Fruit fly (Drosophila melanogaster) whole organism, embryonic: Measurements from ENCODE around the gene CG3032.
A peak's percentile ranks its signal among the peaks of the same experiment; 100 is the strongest.

Source experiments
- Asciz ChIP-seq: fragments of 200-800 bp; sonication (Bioruptor generic); optimal IDR thresholded peaks from 2 replicates; lab custom pipeline; 2017; ENCODE audit warnings: missing biosample characterization, mild to moderate bottlenecking, missing genetic modification characterization, missing genetic modification reagents
- Bgb ChIP-seq: fragments of 200-800 bp; sonication (Bioruptor generic); IDR thresholded peaks from 2 replicates; pipeline ENCODE4 v1.3.6; 2022; ENCODE audit warnings: missing biosample characterization, missing genetic modification characterization; ENCODE audit not compliant: partially characterized antibody
- CG10267 ChIP-seq: fragments of 200-800 bp; sonication (Bioruptor generic); optimal IDR thresholded peaks from 2 replicates; lab custom pipeline; 2018; ENCODE audit warnings: missing biosample characterization, mild to moderate bottlenecking, missing genetic modification characterization, moderate library complexity
- CG11398 ChIP-seq: fragments of 200-800 bp; sonication (Bioruptor generic); optimal IDR thresholded peaks from 2 replicates; lab custom pipeline; 2016; ENCODE audit warnings: missing biosample characterization, missing genetic modification characterization
- CG11504 ChIP-seq: fragments of 200-800 bp; sonication (Bioruptor generic); optimal IDR thresholded peaks from 3 replicates; lab custom pipeline; 2019; ENCODE audit warnings: missing biosample characterization, mild to moderate bottlenecking, missing genetic modification characterization, moderate library complexity
- CG12155 ChIP-seq: fragments of 200-800 bp; sonication (Bioruptor generic); optimal IDR thresholded peaks from 3 replicates; lab custom pipeline; 2016; ENCODE audit warnings: missing biosample characterization, missing genetic modification characterization
- CG12391 ChIP-seq: fragments of 200-800 bp; sonication (Bioruptor generic); optimal IDR thresholded peaks from 3 replicates; lab custom pipeline; 2018; ENCODE audit warnings: missing biosample characterization, mild to moderate bottlenecking, missing genetic modification characterization, moderate library complexity
- CG12659 ChIP-seq: fragments of 200-800 bp; sonication (Bioruptor generic); optimal IDR thresholded peaks from 3 replicates; lab custom pipeline; 2017; ENCODE audit warnings: mild to moderate bottlenecking, missing biosample characterization, missing genetic modification reagents, missing genetic modification characterization
- CG13296 ChIP-seq: fragments of 200-800 bp; sonication (Bioruptor generic); optimal IDR thresholded peaks from 3 replicates; lab custom pipeline; 2018; ENCODE audit warnings: missing biosample characterization, mild to moderate bottlenecking, missing genetic modification characterization
- CG15696 ChIP-seq: fragments of 200-800 bp; sonication (Bioruptor generic); optimal IDR thresholded peaks from 2 replicates; lab custom pipeline; 2019; ENCODE audit warnings: missing biosample characterization, mild to moderate bottlenecking, missing genetic modification characterization, moderate library complexity
- CG1602 ChIP-seq: fragments of 200-800 bp; sonication (Bioruptor generic); optimal IDR thresholded peaks from 3 replicates; lab custom pipeline; 2016; ENCODE audit warnings: missing biosample characterization, missing genetic modification characterization
- CG17359 ChIP-seq: fragments of 200-800 bp; sonication (Bioruptor generic); optimal IDR thresholded peaks from 3 replicates; lab custom pipeline; 2018; ENCODE audit warnings: missing biosample characterization, mild to moderate bottlenecking, missing genetic modification characterization, moderate library complexity
- CG18262 ChIP-seq: fragments of 200-800 bp; optimal IDR thresholded peaks from 3 replicates; lab custom pipeline; 2019; ENCODE audit warnings: missing biosample characterization, mild to moderate bottlenecking, missing genetic modification characterization, moderate library complexity
- CG2120 ChIP-seq: fragments of 200-800 bp; sonication (Bioruptor generic); optimal IDR thresholded peaks from 3 replicates; lab custom pipeline; 2016; ENCODE audit warnings: missing biosample characterization, missing genetic modification characterization
- CG2712 ChIP-seq: fragments of 200-800 bp; optimal IDR thresholded peaks from 3 replicates; lab custom pipeline; 2019; ENCODE audit warnings: missing biosample characterization, mild to moderate bottlenecking, missing genetic modification characterization, moderate library complexity
- CG30403 ChIP-seq: fragments of 200-800 bp; sonication (Bioruptor generic); optimal IDR thresholded peaks from 3 replicates; lab custom pipeline; 2016; ENCODE audit warnings: missing biosample characterization, missing genetic modification characterization
- CG4328 ChIP-seq: fragments of 200-800 bp; sonication (Bioruptor generic); optimal IDR thresholded peaks from 3 replicates; lab custom pipeline; 2017; ENCODE audit warnings: missing biosample characterization, missing genetic modification reagents, missing genetic modification characterization
- CG6272 ChIP-seq: fragments of 200-800 bp; sonication (Bioruptor generic); IDR thresholded peaks from 2 replicates; pipeline ENCODE4 v1.3.6; 2022; ENCODE audit warnings: missing biosample characterization, missing genetic modification characterization
- CG7839 ChIP-seq: fragments of 200-800 bp; sonication (Bioruptor generic); optimal IDR thresholded peaks from 3 replicates; lab custom pipeline; 2018; ENCODE audit warnings: missing biosample characterization, mild to moderate bottlenecking, missing genetic modification characterization, moderate library complexity
- CG8290 ChIP-seq, 3 experiments: fragments of 200-800 bp; sonication (Bioruptor generic); optimal IDR thresholded peaks; 2 replicates each; lab custom pipeline; 2016 to 2019; ENCODE audit warnings: missing biosample characterization in 3 of 3, missing genetic modification characterization in 3 of 3, mild to moderate bottlenecking in 2 of 3, moderate library complexity in 1 of 3
- CG8388 ChIP-seq: fragments of 200-800 bp; sonication (Bioruptor generic); optimal IDR thresholded peaks from 2 replicates; lab custom pipeline; 2019; ENCODE audit warnings: missing biosample characterization, mild to moderate bottlenecking, missing genetic modification characterization, moderate library complexity
- CG9727 ChIP-seq: fragments of 200-800 bp; sonication (Bioruptor generic); optimal IDR thresholded peaks from 3 replicates; lab custom pipeline; 2017; ENCODE audit warnings: missing biosample characterization, mild to moderate bottlenecking, missing genetic modification characterization
- CG9817 ChIP-seq: fragments of 200-800 bp; sonication (Bioruptor generic); optimal IDR thresholded peaks from 2 replicates; lab custom pipeline; 2018; ENCODE audit warnings: missing biosample characterization, mild to moderate bottlenecking, missing genetic modification characterization, moderate library complexity
- ERR ChIP-seq: fragments of 200-800 bp; sonication (Bioruptor generic); optimal IDR thresholded peaks from 2 replicates; lab custom pipeline; 2016; ENCODE audit warnings: missing biosample characterization, missing genetic modification characterization
- Hmr ChIP-seq: fragments of 200-800 bp; sonication (Bioruptor generic); optimal IDR thresholded peaks from 3 replicates; lab custom pipeline; 2017; ENCODE audit warnings: mild to moderate bottlenecking, missing biosample characterization, missing genetic modification reagents, missing genetic modification characterization
- Hr3 ChIP-seq: fragments of 200-800 bp; sonication (Bioruptor generic); optimal IDR thresholded peaks from 3 replicates; lab custom pipeline; 2016; ENCODE audit warnings: missing biosample characterization, missing genetic modification characterization
- Scr ChIP-seq: fragments of 200-800 bp; sonication (Bioruptor generic); IDR thresholded peaks from 2 replicates; pipeline ENCODE4 v1.3.6; 2022; ENCODE audit warnings: missing biosample characterization, missing genetic modification characterization; ENCODE audit not compliant: partially characterized antibody
- Sox102F ChIP-seq: fragments of 200-800 bp; sonication (Bioruptor generic); optimal IDR thresholded peaks from 2 replicates; lab custom pipeline; 2018; ENCODE audit warnings: missing biosample characterization, mild to moderate bottlenecking, missing genetic modification characterization, moderate library complexity
- Sry-β ChIP-seq: fragments of 200-800 bp; sonication (Bioruptor generic); optimal IDR thresholded peaks from 2 replicates; lab custom pipeline; 2018; ENCODE audit warnings: missing biosample characterization, mild to moderate bottlenecking, missing genetic modification characterization, moderate library complexity
- Xrp1 ChIP-seq: fragments of 200-800 bp; sonication (Bioruptor generic); IDR thresholded peaks from 2 replicates; pipeline ENCODE4 v1.3.6; 2022; ENCODE audit warnings: missing biosample characterization, missing genetic modification characterization
- amos ChIP-seq: fragments of 200-800 bp; sonication (Bioruptor generic); IDR thresholded peaks from 2 replicates; pipeline ENCODE4 v1.3.6; 2022; ENCODE audit warnings: missing biosample characterization, missing genetic modification characterization; ENCODE audit not compliant: partially characterized antibody
- bsh ChIP-seq, 2 experiments: fragments of 200-800 bp; sonication (Bioruptor generic); optimal IDR thresholded peaks; 2 replicates each; lab custom pipeline; 2017 to 2018; ENCODE audit warnings: mild to moderate bottlenecking in 2 of 2, missing biosample characterization in 2 of 2, missing genetic modification characterization in 2 of 2, moderate library complexity in 1 of 2
- dmrt99B ChIP-seq: fragments of 200-800 bp; sonication (Bioruptor generic); optimal IDR thresholded peaks from 2 replicates; lab custom pipeline; 2018; ENCODE audit warnings: missing biosample characterization, mild to moderate bottlenecking, missing genetic modification characterization, moderate library complexity
- en ChIP-seq: fragments of 200-800 bp; sonication (Bioruptor generic); optimal IDR thresholded peaks from 2 replicates; lab custom pipeline; 2016; ENCODE audit warnings: missing biosample characterization, missing genetic modification characterization
- grau ChIP-seq: fragments of 200-800 bp; optimal IDR thresholded peaks from 3 replicates; lab custom pipeline; 2019; ENCODE audit warnings: missing biosample characterization, mild to moderate bottlenecking, missing genetic modification characterization, moderate library complexity
- gsb-n ChIP-seq: fragments of 200-800 bp; sonication (Bioruptor generic); optimal IDR thresholded peaks from 3 replicates; lab custom pipeline; 2018; ENCODE audit warnings: missing biosample characterization, mild to moderate bottlenecking, missing genetic modification characterization
- ind ChIP-seq: fragments of 200-800 bp; sonication (Bioruptor generic); optimal IDR thresholded peaks from 3 replicates; lab custom pipeline; 2016; ENCODE audit warnings: missing biosample characterization, missing genetic modification characterization
- lab ChIP-seq: fragments of 200-800 bp; sonication (Bioruptor generic); optimal IDR thresholded peaks from 3 replicates; lab custom pipeline; 2017; ENCODE audit warnings: missing biosample characterization, missing genetic modification characterization, mild to moderate bottlenecking, moderate library complexity, missing genetic modification reagents
- nmo ChIP-seq: fragments of 200-800 bp; sonication (Bioruptor generic); optimal IDR thresholded peaks from 2 replicates; lab custom pipeline; 2018; ENCODE audit warnings: missing biosample characterization, mild to moderate bottlenecking, missing genetic modification characterization, moderate library complexity
- oc ChIP-seq: fragments of 200-800 bp; sonication (Bioruptor generic); optimal IDR thresholded peaks from 2 replicates; lab custom pipeline; 2018; ENCODE audit warnings: missing biosample characterization, mild to moderate bottlenecking, missing genetic modification characterization, moderate library complexity
- prd ChIP-seq, 3 experiments: fragments of >200 bp in 2 of 3; fragments of 200-800 bp in 1 of 3; sonication (Bioruptor generic) in 1 of 3; optimal IDR thresholded peaks in 2 of 3; IDR thresholded peaks in 1 of 3; 2 replicates in 2 of 3; 3 replicates in 1 of 3; pipeline versions ENCODE4 v1.3.6 to Lab custom; 2017 to 2022; ENCODE audit warnings: missing biosample characterization in 1 of 3, missing genetic modification characterization in 1 of 3
- pros ChIP-seq: fragments of 200-800 bp; sonication (Bioruptor generic); optimal IDR thresholded peaks from 3 replicates; lab custom pipeline; 2019; ENCODE audit warnings: missing biosample characterization, mild to moderate bottlenecking, missing genetic modification characterization, moderate library complexity
- sens ChIP-seq: fragments of 200-800 bp; sonication (Bioruptor generic); peaks from one replicate; lab custom pipeline; 2016; ENCODE audit warnings: missing biosample characterization, missing genetic modification characterization
- slbo ChIP-seq: fragments of 200-800 bp; sonication (Bioruptor generic); IDR thresholded peaks from 2 replicates; pipeline ENCODE4 v1.3.6; 2022; ENCODE audit warnings: missing biosample characterization, missing genetic modification characterization
- vvl ChIP-seq: fragments of 200-800 bp; sonication (Bioruptor generic); IDR thresholded peaks from 2 replicates; pipeline ENCODE4 v1.3.6; 2022; ENCODE audit warnings: missing biosample characterization, missing genetic modification characterization
- wor ChIP-seq: fragments of 200-800 bp; sonication (Bioruptor generic); IDR thresholded peaks from 2 replicates; pipeline ENCODE4 v1.3.6; 2022; ENCODE audit warnings: missing biosample characterization, missing genetic modification characterization
- zen ChIP-seq: fragments of 200-800 bp; sonication (Bioruptor generic); optimal IDR thresholded peaks from 3 replicates; lab custom pipeline; 2018; ENCODE audit warnings: missing biosample characterization, mild to moderate bottlenecking, missing genetic modification characterization, moderate library complexity
- zf30C ChIP-seq: fragments of 200-800 bp; sonication (Bioruptor generic); optimal IDR thresholded peaks from 3 replicates; lab custom pipeline; 2018; ENCODE audit warnings: missing biosample characterization, mild to moderate bottlenecking, missing genetic modification characterization

Gene CG3032

DNA sequence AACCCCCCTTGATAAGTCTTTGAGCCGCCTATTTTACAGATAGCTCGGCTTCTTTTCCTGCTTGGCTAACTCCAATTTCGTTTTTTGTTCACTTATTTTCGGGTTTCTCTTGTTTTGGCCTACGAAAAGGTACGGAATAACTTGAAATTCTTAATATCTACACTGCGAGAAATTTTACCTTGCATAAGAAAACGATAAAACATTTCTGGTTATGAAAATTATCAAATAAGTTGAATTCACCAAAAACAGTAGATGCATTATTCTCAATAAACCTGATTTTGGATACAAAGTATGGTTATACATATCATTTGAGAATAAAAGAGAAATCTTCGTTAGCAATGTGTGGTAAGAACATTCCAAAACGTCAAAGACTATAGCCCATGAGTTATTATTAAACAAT, 31.6 kb downstream of the CG3032 start (continued):
- TF ChIP-seq CG10267 (tag; lab: Kevin White, UChicago) (peak; percentile 51), amos (GFP tag; lab: Robert Waterston, UW) (no peak), CG13296 (GFP tag; lab: Kevin White, UChicago) (no peak), CG1602 (no peak), CG8388 (GFP tag; lab: Kevin White, UChicago) (peak; percentile 41), Xrp1 (peak; percentile 60), sens (GFP tag; lab: Kevin White, UChicago) (peak; percentile 75), CG12155 (GFP tag; lab: Kevin White, UChicago) (peak; percentile 10), wor (no peak), CG18262 (peak; percentile 66), Asciz (GFP tag; lab: Kevin White, UChicago) (peak; percentile 29), CG15696 (tag; lab: Kevin White, UChicago) (peak; percentile 34), CG9817 (tag; lab: Kevin White, UChicago) (peak; percentile 2), gsb-n (tag; lab: Kevin White, UChicago) (peak; percentile 30), CG8290 (GFP tag; optimal IDR thresholded peaks at IDR 0.05; lab: Kevin White, UChicago) (no peak), CG8290 (tag; optimal IDR thresholded peaks at IDR 0.05; lab: Kevin White, UChicago) (peak in 1 of 2 experiments; percentile 5), Hmr (GFP tag; lab: Kevin White, UChicago) (peak; percentile 4), prd (optimal IDR thresholded peaks at IDR 0.05; lab: Kevin White, UChicago) (no peak), prd (GFP tag; IDR thresholded peaks at IDR 0.05; lab: Robert Waterston, UW) (no peak; the same call in 2 of the 3 replicates), zf30C (GFP tag; lab: Kevin White, UChicago) (peak; percentile 77), bsh (GFP tag; optimal IDR thresholded peaks at IDR 0.05; lab: Kevin White, UChicago) (peak in 1 of 2 experiments; percentile 62), Hr3 (GFP tag; lab: Kevin White, UChicago) (peak; percentile 29), pros (GFP tag; lab: Kevin White, UChicago) (peak; percentile 0), CG2712 (peak; percentile 64), oc (peak; percentile 3), zen (peak; percentile 25), en (no peak), CG7839 (tag; lab: Kevin White, UChicago) (peak; percentile 53), CG12391 (peak; percentile 51), CG30403 (GFP tag; lab: Kevin White, UChicago) (peak; percentile 29), grau (tag; lab: Kevin White, UChicago) (peak; percentile 50), Sry-β (GFP tag; lab: Kevin White, UChicago) (peak; percentile 0), CG12659 (peak; percentile 16), slbo (GFP tag; lab: Robert Waterston, UW) (peak; percentile 39), CG17359 (tag; lab: Kevin White, UChicago) (peak; percentile 37), nmo (GFP tag; lab: Kevin White, UChicago) (peak; percentile 39), dmrt99B (tag; lab: Kevin White, UChicago) (peak; percentile 60), CG6272 (GFP tag; lab: Robert Waterston, UW) (no peak), vvl (peak; percentile 34; the same call in 1 of the 2 replicates), lab (GFP tag; lab: Kevin White, UChicago) (peak; percentile 41), CG2120 (GFP tag; lab: Kevin White, UChicago) (peak; percentile 45), ind (GFP tag; lab: Kevin White, UChicago) (peak; percentile 15), CG9727 (peak; percentile 25), ERR (GFP tag; lab: Kevin White, UChicago) (no peak), CG4328 (GFP tag; lab: Kevin White, UChicago) (no peak), CG11504 (tag; lab: Kevin White, UChicago) (peak; percentile 58), CG11398 (GFP tag; lab: Kevin White, UChicago) (no peak), Scr (no peak), Sox102F (peak; percentile 50), Bgb (GFP tag; lab: Robert Waterston, UW) (no peak)
